Worm (Caenorhabditis elegans) whole organism, L2 larva: ENCODE results near the gene chil-23.

Experiments
- ama-1 ChIP-seq: fragments of 150-350 bp; optimal IDR thresholded peaks from 2 replicates; lab custom pipeline; 2018; ENCODE audit warnings: inconsistent platforms
- elt-3 ChIP-seq: sonication (generic microtip); optimal IDR thresholded peaks from 2 replicates; lab custom pipeline; 2017; ENCODE audit warnings: missing biosample characterization, missing genetic modification characterization
- lin-39 ChIP-seq: fragments of 150-350 bp; optimal IDR thresholded peaks from 2 replicates; lab custom pipeline; 2014; ENCODE audit warnings: missing biosample characterization, missing genetic modification reagents, missing genetic modification characterization
- nhr-12 ChIP-seq: fragments of 150-350 bp; optimal IDR thresholded peaks from 2 replicates; lab custom pipeline; 2014; ENCODE audit warnings: missing biosample characterization, missing genetic modification characterization
- nhr-21 ChIP-seq: fragments of 150-350 bp; optimal IDR thresholded peaks from 2 replicates; lab custom pipeline; 2014; ENCODE audit warnings: missing biosample characterization, missing genetic modification characterization
- nhr-237 ChIP-seq: fragments of 150-350 bp; optimal IDR thresholded peaks from 2 replicates; lab custom pipeline; 2014; ENCODE audit warnings: missing biosample characterization, missing genetic modification characterization
- unc-55 ChIP-seq: fragments of 150-350 bp; sonication (generic microtip); optimal IDR thresholded peaks from 3 replicates; lab custom pipeline; 2014; ENCODE audit warnings: missing biosample characterization, missing genetic modification reagents, missing genetic modification characterization

DNA sequence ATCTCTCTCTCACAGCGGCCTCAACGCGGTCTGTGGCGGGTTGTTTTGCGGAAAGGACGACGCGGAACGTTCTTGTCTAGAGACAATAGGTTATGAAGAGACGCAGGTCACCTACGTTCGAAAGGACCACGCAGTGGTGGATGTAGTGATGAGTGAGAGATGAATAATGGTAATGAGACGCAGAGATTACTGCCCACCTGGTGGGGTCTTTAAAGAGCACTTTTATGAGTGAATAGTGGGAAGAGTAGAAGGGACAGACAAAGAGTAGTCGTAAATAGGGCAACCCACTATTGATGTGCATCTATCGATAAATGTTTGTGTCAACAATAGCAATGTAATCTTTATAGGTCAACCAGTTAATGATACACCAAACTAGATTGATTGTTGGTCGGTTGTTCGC lies 22.6 kb upstream of the chil-23 start:
- TF ChIP-seq nhr-21 (tag; lab: Kevin White, UChicago) (no peak), ama-1 (lab: Kevin White, UChicago) (no peak), unc-55 (GFP tag; lab: Kevin White, UChicago) (no peak), lin-39 (tag; lab: Kevin White, UChicago) (no peak), nhr-237 (tag; lab: Kevin White, UChicago) (no peak), nhr-12 (tag; lab: Kevin White, UChicago) (no peak), elt-3 (no peak)
